Worm (Caenorhabditis elegans) whole organism, L3 larva: Measurements from ENCODE around the gene ugt-29.

Source experiments
- ceh-16 ChIP-seq: sonication (generic microtip); optimal IDR thresholded peaks from 2 replicates; lab custom pipeline; 2017; ENCODE audit warnings: missing biosample characterization, missing genetic modification characterization
- ceh-28 ChIP-seq: fragments of 150-350 bp; optimal IDR thresholded peaks from 2 replicates; lab custom pipeline; 2014; ENCODE audit warnings: missing biosample characterization, missing genetic modification reagents, missing genetic modification characterization
- ceh-82 ChIP-seq: fragments of 150-350 bp; optimal IDR thresholded peaks from 2 replicates; lab custom pipeline; 2014; ENCODE audit warnings: missing biosample characterization, missing genetic modification characterization
- daf-12 ChIP-seq: fragments of 150-350 bp; optimal IDR thresholded peaks from 2 replicates; lab custom pipeline; 2014; ENCODE audit warnings: missing biosample characterization, missing genetic modification reagents, missing genetic modification characterization
- egl-27 ChIP-seq: sonication (generic microtip); optimal IDR thresholded peaks from 4 replicates; lab custom pipeline; 2017; ENCODE audit warnings: missing biosample characterization, missing genetic modification reagents, missing genetic modification characterization
- egl-5 ChIP-seq: fragments of 150-350 bp; optimal IDR thresholded peaks from 2 replicates; lab custom pipeline; 2017; ENCODE audit warnings: missing biosample characterization, missing genetic modification reagents, missing genetic modification characterization, inconsistent platforms
- elt-1 ChIP-seq: fragments of 150-350 bp; optimal IDR thresholded peaks from 2 replicates; lab custom pipeline; 2014; ENCODE audit warnings: missing biosample characterization, missing genetic modification characterization
- elt-2 ChIP-seq: sonication (generic microtip); optimal IDR thresholded peaks from 2 replicates; lab custom pipeline; 2016; ENCODE audit warnings: missing genetic modification reagents, mild to moderate bottlenecking, missing genetic modification characterization, missing compliant biosample characterization
- eor-1 ChIP-seq, 2 experiments: fragments of 150-350 bp; optimal IDR thresholded peaks; 2 replicates each; lab custom pipeline; 2014 to 2018; ENCODE audit warnings: missing biosample characterization in 2 of 2, missing genetic modification characterization in 2 of 2
- fos-1 ChIP-seq: fragments of 150-350 bp; optimal IDR thresholded peaks from 2 replicates; lab custom pipeline; 2014; ENCODE audit warnings: missing biosample characterization, missing genetic modification characterization
- hmg-11 ChIP-seq: sonication (generic microtip); optimal IDR thresholded peaks from 2 replicates; lab custom pipeline; 2016; ENCODE audit warnings: missing genetic modification characterization, missing compliant biosample characterization
- jun-1 ChIP-seq: fragments of 150-350 bp; optimal IDR thresholded peaks from 2 replicates; lab custom pipeline; 2014; ENCODE audit warnings: missing biosample characterization, missing genetic modification reagents, missing genetic modification characterization
- lin-39 ChIP-seq: fragments of 150-350 bp; optimal IDR thresholded peaks from 2 replicates; lab custom pipeline; 2018; ENCODE audit warnings: missing biosample characterization, missing genetic modification reagents, missing genetic modification characterization
- mdl-1 ChIP-seq: fragments of 150-350 bp; optimal IDR thresholded peaks from 2 replicates; lab custom pipeline; 2014; ENCODE audit warnings: missing biosample characterization, missing genetic modification characterization
- mml-1 ChIP-seq: fragments of 150-350 bp; sonication (generic microtip); optimal IDR thresholded peaks from 3 replicates; lab custom pipeline; 2014; ENCODE audit warnings: missing biosample characterization, missing genetic modification characterization
- nfya-1 ChIP-seq: sonication (generic microtip); optimal IDR thresholded peaks from 2 replicates; lab custom pipeline; 2017; ENCODE audit warnings: missing genetic modification characterization, mild to moderate bottlenecking, missing compliant biosample characterization, antibody characterized with exemption, moderate library complexity; ENCODE audit not compliant: insufficient read depth
- nhr-11 ChIP-seq: fragments of 150-350 bp; optimal IDR thresholded peaks from 2 replicates; lab custom pipeline; 2014; ENCODE audit warnings: missing biosample characterization, missing genetic modification characterization
- nhr-12 ChIP-seq: fragments of 150-350 bp; optimal IDR thresholded peaks from 2 replicates; lab custom pipeline; 2014; ENCODE audit warnings: missing biosample characterization, missing genetic modification characterization
- nhr-237 ChIP-seq: fragments of 150-350 bp; optimal IDR thresholded peaks from 2 replicates; lab custom pipeline; 2014; ENCODE audit warnings: missing biosample characterization, missing genetic modification characterization
- nhr-25 ChIP-seq: sonication (generic microtip); optimal IDR thresholded peaks from 2 replicates; lab custom pipeline; 2017; ENCODE audit warnings: missing biosample characterization, missing genetic modification characterization
- nhr-28 ChIP-seq: fragments of 150-350 bp; optimal IDR thresholded peaks from 2 replicates; lab custom pipeline; 2014; ENCODE audit warnings: missing biosample characterization, missing genetic modification characterization
- nhr-43 ChIP-seq: sonication (generic microtip); optimal IDR thresholded peaks from 2 replicates; lab custom pipeline; 2016; ENCODE audit warnings: mild to moderate bottlenecking, missing genetic modification characterization, missing compliant biosample characterization; ENCODE audit not compliant: poor library complexity, severe bottlenecking
- nhr-67 ChIP-seq: fragments of 150-350 bp; optimal IDR thresholded peaks from 2 replicates; lab custom pipeline; 2014; ENCODE audit warnings: missing biosample characterization, missing genetic modification characterization
- nhr-76 ChIP-seq: fragments of 150-350 bp; sonication (generic microtip); optimal IDR thresholded peaks from 5 replicates; lab custom pipeline; 2014; ENCODE audit warnings: missing biosample characterization, missing genetic modification characterization
- nhr-77 ChIP-seq: fragments of 150-350 bp; optimal IDR thresholded peaks from 2 replicates; lab custom pipeline; 2014; ENCODE audit warnings: missing biosample characterization, missing genetic modification characterization
- pha-4 ChIP-seq: fragments of 150-350 bp; optimal IDR thresholded peaks from 2 replicates; lab custom pipeline; 2014; ENCODE audit warnings: missing biosample characterization, missing genetic modification reagents, missing genetic modification characterization
- pqm-1 ChIP-seq: fragments of 150-350 bp; optimal IDR thresholded peaks from 2 replicates; lab custom pipeline; 2017; ENCODE audit warnings: missing biosample characterization, missing genetic modification characterization, inconsistent platforms
- skn-1 ChIP-seq: fragments of 150-350 bp; optimal IDR thresholded peaks from 2 replicates; lab custom pipeline; 2014; ENCODE audit warnings: missing biosample characterization, missing genetic modification characterization
- snpc-4 ChIP-seq: fragments of 150-350 bp; optimal IDR thresholded peaks from 2 replicates; lab custom pipeline; 2014; ENCODE audit warnings: missing biosample characterization, missing genetic modification characterization
- unc-62 ChIP-seq: fragments of 150-350 bp; sonication (generic microtip); optimal IDR thresholded peaks from 4 replicates; lab custom pipeline; 2014; ENCODE audit warnings: missing biosample characterization, missing genetic modification reagents, missing genetic modification characterization
- zag-1 ChIP-seq: fragments of 150-350 bp; optimal IDR thresholded peaks from 2 replicates; lab custom pipeline; 2014; ENCODE audit warnings: missing biosample characterization, missing genetic modification characterization
- ztf-4 ChIP-seq: fragments of 150-350 bp; optimal IDR thresholded peaks from 2 replicates; lab custom pipeline; 2014; ENCODE audit warnings: missing biosample characterization, missing genetic modification characterization

Gene ugt-29

DNA sequence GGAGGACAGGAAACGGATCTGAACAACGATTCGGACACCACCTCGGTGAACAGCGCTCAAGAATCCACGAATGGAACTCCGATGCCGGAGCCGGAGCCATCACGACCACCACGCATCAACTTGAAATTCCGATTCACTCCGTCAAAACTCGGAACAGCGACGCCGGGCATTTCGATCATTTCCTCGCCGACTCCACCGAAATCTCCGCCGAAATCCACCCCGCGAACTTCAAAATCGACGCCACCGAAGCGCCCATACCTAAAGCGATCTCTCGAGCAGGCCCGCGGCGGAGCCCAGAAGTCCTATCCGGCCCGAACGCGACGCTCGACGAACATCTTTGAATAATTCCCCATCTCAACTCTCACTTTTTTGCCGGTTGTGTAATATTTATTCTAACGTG is 9.9 kb downstream of the ugt-29 start:
- TF ChIP-seq nhr-237 (tag; lab: Kevin White, UChicago) (no peak), nhr-25 (tag; lab: Kevin White, UChicago) (no peak), skn-1 (tag; lab: Kevin White, UChicago) (no peak), egl-27 (tag; lab: Kevin White, UChicago) (no peak)

DNA sequence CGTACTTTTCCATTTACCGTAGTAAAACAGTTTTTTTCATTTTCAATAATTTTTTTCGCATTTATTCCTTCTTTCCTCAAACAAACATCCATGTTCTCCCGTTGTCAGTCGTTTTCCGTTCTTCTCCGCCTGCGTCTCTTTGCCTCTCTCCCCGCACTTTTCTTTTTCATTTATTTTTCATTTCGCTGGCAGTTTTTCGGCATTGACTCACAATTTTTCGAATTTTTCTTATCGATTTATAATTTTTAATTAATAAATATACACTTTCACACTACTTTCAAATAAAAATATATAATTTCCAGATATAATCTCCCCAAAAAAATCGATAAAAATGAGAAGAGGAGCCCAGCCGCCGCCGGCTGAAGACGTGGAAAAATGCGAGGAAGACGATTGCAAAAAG is 12.0 kb downstream of the ugt-29 start, which contains the start of gene H25P19.1:
Gene H25P19.1 (plus strand): TSS at position 301 of the 400 bp plus-strand sequence.
- no peak for TF ChIP-seq ceh-82 (tag; lab: Kevin White, UChicago)
- no peak for TF ChIP-seq mml-1
- TF ChIP-seq egl-5 (tag; lab: Kevin White, UChicago) = no peak
- TF ChIP-seq daf-12 (tag; lab: Kevin White, UChicago) = no peak
- no peak for TF ChIP-seq nhr-11 (tag; lab: Kevin White, UChicago)

DNA sequence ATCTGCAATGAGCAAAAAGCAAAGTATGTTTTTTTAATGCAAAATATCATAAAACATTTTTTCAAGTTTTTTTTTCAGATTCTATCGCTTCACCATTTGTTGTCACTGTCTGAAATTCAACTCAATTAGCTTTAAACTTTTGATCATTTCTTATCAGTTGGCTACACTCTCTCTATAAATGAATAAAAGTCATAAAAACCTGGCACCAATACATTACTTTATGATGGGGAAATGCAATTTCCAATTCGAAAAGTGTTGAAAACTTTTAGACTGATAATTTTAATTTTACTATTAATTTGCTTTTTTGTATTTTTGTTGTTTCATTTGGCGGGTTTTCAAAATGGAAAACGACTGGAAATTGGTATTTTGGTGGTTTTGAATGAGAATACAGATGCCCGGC is 15.5 kb downstream of the ugt-29 start, which contains the start of gene F31F4.1:
Gene F31F4.1 (plus strand): TSS at position 203 of the 400 bp plus-strand sequence.
- no peak for TF ChIP-seq nhr-43
- no peak for TF ChIP-seq pha-4 (tag; lab: Kevin White, UChicago)
- TF ChIP-seq ceh-82 (tag; lab: Kevin White, UChicago) = no peak
- TF ChIP-seq elt-2 (tag; lab: Kevin White, UChicago) = peak; percentile 66
- peak; percentile 44 for TF ChIP-seq pqm-1 (tag; lab: Kevin White, UChicago)
- no peak for TF ChIP-seq elt-1 (tag; lab: Kevin White, UChicago)
- no peak for TF ChIP-seq ztf-4 (tag; lab: Kevin White, UChicago)
- no peak for TF ChIP-seq nfya-1 (tag; lab: Kevin White, UChicago)

DNA sequence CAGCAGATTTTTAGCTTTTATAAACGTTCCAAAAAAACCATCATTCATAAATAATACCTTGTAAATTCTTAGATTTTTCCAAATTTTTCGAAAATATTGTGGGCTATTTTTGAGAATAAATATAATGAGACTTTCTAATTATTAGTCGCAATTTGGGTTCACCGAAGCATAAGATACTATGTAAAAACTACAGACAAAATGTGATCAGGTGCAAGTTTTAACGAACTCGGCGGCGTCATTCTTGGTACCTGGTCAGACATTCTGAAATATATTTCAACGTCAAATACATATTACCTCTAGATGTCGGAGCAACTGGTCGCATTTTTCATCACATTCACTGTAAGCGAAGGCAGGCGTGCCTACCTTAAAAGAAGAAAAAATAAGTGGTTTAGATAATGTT is 17.4 kb downstream of the ugt-29 start, which contains the start of gene srx-23:
Gene srx-23 (plus strand): TSS at position 301 of the 400 bp plus-strand sequence.
- TF ChIP-seq nfya-1 (tag; lab: Kevin White, UChicago) (no peak), nhr-237 (tag; lab: Kevin White, UChicago) (no peak), mml-1 (no peak), ceh-16 (tag; lab: Kevin White, UChicago) (no peak), nhr-28 (tag; lab: Kevin White, UChicago) (no peak), unc-62 (GFP tag; lab: Kevin White, UChicago) (no peak), mdl-1 (tag; lab: Kevin White, UChicago) (no peak), hmg-11 (tag; lab: Kevin White, UChicago) (no peak), snpc-4 (no peak), ceh-28 (tag; lab: Kevin White, UChicago) (no peak), nhr-12 (tag; lab: Kevin White, UChicago) (no peak), fos-1 (tag; lab: Kevin White, UChicago) (no peak), nhr-67 (tag; lab: Kevin White, UChicago) (no peak), nhr-76 (tag; lab: Kevin White, UChicago) (no peak), pqm-1 (tag; lab: Kevin White, UChicago) (no peak)

DNA sequence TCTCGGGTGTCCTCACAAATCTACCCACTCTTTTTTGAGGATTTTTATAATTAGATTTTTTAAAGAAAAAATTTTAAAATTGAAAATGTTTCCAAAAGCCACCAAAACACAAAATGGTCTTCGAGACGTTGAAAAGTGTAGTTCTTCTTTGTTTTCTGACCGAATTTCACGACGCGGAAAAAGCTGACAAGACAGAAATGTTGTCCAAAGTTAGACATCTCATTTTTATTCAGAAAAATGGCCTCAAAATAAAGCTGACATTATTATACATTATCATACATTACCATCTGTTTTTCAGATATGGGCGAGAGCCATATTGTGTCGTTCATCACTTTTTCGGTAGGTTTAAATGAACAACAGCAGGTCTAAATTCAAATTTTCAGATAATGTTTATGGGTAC is 19.7 kb downstream of the ugt-29 start, which contains the start of gene srx-22:
Gene srx-22 (plus strand): TSS at position 301 of the 400 bp plus-strand sequence.
- TF ChIP-seq jun-1 (tag; lab: Kevin White, UChicago) (no peak), unc-62 (GFP tag; lab: Kevin White, UChicago) (no peak), nhr-77 (tag; lab: Kevin White, UChicago) (no peak), fos-1 (tag; lab: Kevin White, UChicago) (no peak), lin-39 (tag; lab: Kevin White, UChicago) (no peak), zag-1 (tag; lab: Kevin White, UChicago) (no peak), eor-1 (tag; optimal IDR thresholded peaks at IDR 0.05; lab: Kevin White, UChicago) (no peak), elt-2 (tag; lab: Kevin White, UChicago) (no peak), nhr-43 (no peak)
- TF ChIP-seq, all 47 proteins: peak for 0
